Fruit fly (Drosophila melanogaster) whole organism, wandering third instar larva: ENCODE results near the gene CG12105.
A peak's percentile ranks its signal among the peaks of the same experiment; 100 is the strongest.

ENCODE experiments used
- Abd-B ChIP-seq: fragments of >200 bp; optimal IDR thresholded peaks from 2 replicates; lab custom pipeline; 2017; ENCODE audit warnings: missing biosample characterization, missing genetic modification characterization
- CG32264 ChIP-seq: fragments of 200-800 bp; sonication (Bioruptor generic); optimal IDR thresholded peaks from 2 replicates; lab custom pipeline; 2016; ENCODE audit warnings: missing biosample characterization, missing genetic modification characterization
- CG9705 ChIP-seq: fragments of 200-800 bp; sonication (Bioruptor generic); optimal IDR thresholded peaks from 2 replicates; lab custom pipeline; 2018; ENCODE audit warnings: missing biosample characterization, mild to moderate bottlenecking, missing genetic modification characterization
- Dif ChIP-seq: fragments of 200-275, 200-300 bp; sonication (Bioruptor generic); optimal IDR thresholded peaks from 2 replicates; lab custom pipeline; 2018; ENCODE audit warnings: missing biosample characterization, missing genetic modification characterization; ENCODE audit not compliant: partially characterized antibody
- GATAd ChIP-seq: sonication (Bioruptor generic); optimal IDR thresholded peaks from 2 replicates; lab custom pipeline; 2016; ENCODE audit warnings: missing biosample characterization, missing genetic modification characterization
- HLH106 ChIP-seq: fragments of 200-800 bp; optimal IDR thresholded peaks from 3 replicates; lab custom pipeline; 2019; ENCODE audit warnings: missing biosample characterization, mild to moderate bottlenecking, missing genetic modification characterization, moderate library complexity
- Hnf4 ChIP-seq: fragments of 200-800 bp; sonication (Bioruptor generic); optimal IDR thresholded peaks from 2 replicates; lab custom pipeline; 2016; ENCODE audit warnings: missing biosample characterization, mild to moderate bottlenecking, missing genetic modification characterization
- Hr78 ChIP-seq: fragments of >200 bp; optimal IDR thresholded peaks from 2 replicates; lab custom pipeline; 2017; ENCODE audit warnings: missing biosample characterization, missing genetic modification characterization
- Hr83 ChIP-seq: fragments of 200-300 bp; sonication (Bioruptor generic); optimal IDR thresholded peaks from 2 replicates; lab custom pipeline; 2016; ENCODE audit warnings: missing biosample characterization, mild to moderate bottlenecking, missing genetic modification characterization, moderate library complexity; ENCODE audit not compliant: poor library complexity, severe bottlenecking
- Jra ChIP-seq: sonication (Bioruptor generic); optimal IDR thresholded peaks from 2 replicates; lab custom pipeline; 2016; ENCODE audit warnings: missing biosample characterization, missing genetic modification characterization
- Mio ChIP-seq: sonication (Bioruptor generic); optimal IDR thresholded peaks from 2 replicates; lab custom pipeline; 2016; ENCODE audit warnings: missing biosample characterization, missing genetic modification characterization
- N ChIP-seq: fragments of >200 bp; optimal IDR thresholded peaks from 2 replicates; lab custom pipeline; 2018; ENCODE audit warnings: missing biosample characterization, missing external identifiers, missing genetic modification characterization
- OdsH ChIP-seq: fragments of 200-800 bp; sonication (Bioruptor generic); optimal IDR thresholded peaks from 2 replicates; lab custom pipeline; 2016; ENCODE audit warnings: missing biosample characterization, mild to moderate bottlenecking, missing genetic modification characterization
- Rel ChIP-seq, 2 experiments: fragments of 200-800 bp; sonication (Bioruptor generic) in 1 of 2; optimal IDR thresholded peaks; 2 replicates in 1 of 2; 3 replicates in 1 of 2; lab custom pipeline; 2016 to 2019; ENCODE audit warnings: mild to moderate bottlenecking in 2 of 2, missing biosample characterization in 2 of 2, missing genetic modification characterization in 2 of 2, moderate library complexity in 1 of 2
- Sp1 ChIP-seq: fragments of 200-800 bp; sonication (Bioruptor generic); optimal IDR thresholded peaks from 3 replicates; lab custom pipeline; 2019; ENCODE audit warnings: missing biosample characterization, mild to moderate bottlenecking, missing genetic modification characterization, moderate library complexity
- Vsx2 ChIP-seq: fragments of 200-300, 225-300 bp; sonication (Bioruptor generic); optimal IDR thresholded peaks from 2 replicates; lab custom pipeline; 2018; ENCODE audit warnings: missing biosample characterization, missing genetic modification characterization; ENCODE audit not compliant: partially characterized antibody
- br ChIP-seq: fragments of 200-800 bp; sonication (Bioruptor generic); optimal IDR thresholded peaks from 2 replicates; lab custom pipeline; 2016; ENCODE audit warnings: missing biosample characterization, missing genetic modification characterization
- brk ChIP-seq: fragments of 200-800 bp; sonication (Bioruptor generic); optimal IDR thresholded peaks from 2 replicates; lab custom pipeline; 2016; ENCODE audit warnings: missing biosample characterization, mild to moderate bottlenecking, missing genetic modification characterization
- dl ChIP-seq, 2 experiments: fragments of 175-275, 200-275 bp in 1 of 2; fragments of 200-275 bp in 1 of 2; sonication (Bioruptor generic); optimal IDR thresholded peaks; lab custom pipeline; 2018; ENCODE audit warnings: mild to moderate bottlenecking in 2 of 2, missing biosample characterization in 2 of 2, missing genetic modification characterization in 2 of 2, moderate library complexity in 2 of 2; ENCODE audit not compliant: partially characterized antibody in 2 of 2, insufficient read depth in 1 of 2
- dmrt93B ChIP-seq: fragments of 200-800 bp; sonication (Bioruptor generic); optimal IDR thresholded peaks from 2 replicates; lab custom pipeline; 2018; ENCODE audit warnings: missing biosample characterization, mild to moderate bottlenecking, missing genetic modification characterization
- dsf ChIP-seq: sonication (Bioruptor generic); optimal IDR thresholded peaks from 2 replicates; lab custom pipeline; 2016; ENCODE audit warnings: missing biosample characterization, missing genetic modification characterization, borderline replicate concordance
- ey ChIP-seq: fragments of 200-800 bp; sonication (Bioruptor generic); optimal IDR thresholded peaks from 2 replicates; lab custom pipeline; 2016; ENCODE audit warnings: missing biosample characterization, missing genetic modification characterization
- foxo ChIP-seq, 2 experiments: fragments of 200-800 bp; sonication (Bioruptor generic); optimal IDR thresholded peaks; 2 replicates in 1 of 2; 3 replicates in 1 of 2; lab custom pipeline; 2016 to 2017; ENCODE audit warnings: missing biosample characterization in 2 of 2, missing genetic modification characterization in 2 of 2
- fru ChIP-seq: fragments of 200-800 bp; sonication (Bioruptor generic); optimal IDR thresholded peaks from 3 replicates; lab custom pipeline; 2016; ENCODE audit warnings: missing biosample characterization, mild to moderate bottlenecking, missing genetic modification characterization
- h ChIP-seq: fragments of 200-800 bp; sonication (Bioruptor generic); optimal IDR thresholded peaks from 3 replicates; lab custom pipeline; 2016; ENCODE audit warnings: missing biosample characterization, mild to moderate bottlenecking, missing genetic modification characterization
- jim ChIP-seq: fragments of 175-275, 200-325 bp; sonication (Bioruptor generic); optimal IDR thresholded peaks from 2 replicates; lab custom pipeline; 2016; ENCODE audit warnings: missing biosample characterization, mild to moderate bottlenecking, missing genetic modification characterization
- psq ChIP-seq: fragments of 200-800 bp; sonication (Bioruptor generic); optimal IDR thresholded peaks from 3 replicates; lab custom pipeline; 2017; ENCODE audit warnings: missing biosample characterization, mild to moderate bottlenecking, missing genetic modification characterization, moderate library complexity
- rgr ChIP-seq: fragments of 200-800 bp; sonication (Bioruptor generic); optimal IDR thresholded peaks from 3 replicates; lab custom pipeline; 2016; ENCODE audit warnings: missing biosample characterization, mild to moderate bottlenecking, missing genetic modification characterization
- sage ChIP-seq: fragments of 200-800 bp; sonication (Bioruptor generic); optimal IDR thresholded peaks from 2 replicates; lab custom pipeline; 2016; ENCODE audit warnings: missing biosample characterization, mild to moderate bottlenecking, missing genetic modification characterization
- sv ChIP-seq: fragments of 200-800 bp; sonication (Bioruptor generic); optimal IDR thresholded peaks from 3 replicates; lab custom pipeline; 2016; ENCODE audit warnings: missing biosample characterization, missing genetic modification characterization
- tai ChIP-seq: sonication (Bioruptor generic); optimal IDR thresholded peaks from 2 replicates; lab custom pipeline; 2016; ENCODE audit warnings: missing biosample characterization, missing genetic modification characterization
- usp ChIP-seq: fragments of >200 bp; optimal IDR thresholded peaks from 2 replicates; lab custom pipeline; 2017; ENCODE audit warnings: missing biosample characterization, missing genetic modification characterization
- woc ChIP-seq: sonication (Bioruptor generic); optimal IDR thresholded peaks from 2 replicates; lab custom pipeline; 2016; ENCODE audit warnings: missing biosample characterization, mild to moderate bottlenecking, missing genetic modification characterization

CG12105 gene

DNA sequence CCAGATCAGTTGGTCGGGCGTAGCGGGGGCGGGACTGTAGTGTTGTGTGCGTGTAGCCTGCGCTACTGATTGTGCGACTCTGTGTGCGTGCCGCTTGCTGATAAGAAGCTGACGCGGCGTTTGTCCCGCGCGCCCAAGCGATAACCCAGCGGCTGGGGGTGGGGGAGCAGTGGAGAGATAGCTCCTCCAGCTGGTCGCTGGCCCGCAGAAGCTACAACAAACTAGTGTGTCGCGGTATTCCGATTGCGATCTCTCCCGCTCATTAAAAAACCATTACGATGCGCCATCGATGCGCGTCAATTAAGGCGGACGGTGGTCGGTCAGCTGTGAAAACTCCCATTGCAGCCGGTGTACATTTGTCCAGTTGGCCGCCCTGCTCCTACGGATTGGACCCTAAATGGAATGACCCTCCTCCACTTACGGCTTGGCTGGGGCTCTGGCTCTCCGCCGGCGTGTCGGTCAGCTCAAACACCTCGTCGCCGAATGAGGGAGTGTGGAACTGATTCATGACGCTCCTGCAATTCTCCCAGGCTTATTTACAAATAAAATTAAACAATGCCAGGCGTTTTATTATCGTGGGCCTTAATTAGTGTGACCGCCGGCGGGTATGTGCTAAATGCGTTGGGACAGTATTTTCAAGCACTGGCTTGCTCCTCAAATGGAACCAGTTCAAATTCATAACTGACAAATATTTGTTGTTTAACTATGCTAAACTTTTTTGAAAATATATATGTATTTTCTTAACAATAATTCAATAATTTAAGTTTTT, 13.4 kb downstream of the CG12105 start, which contains the start of gene CG12104:
Gene CG12104, minus strand, starts transcription at position 611 of the 769 bp plus-strand sequence.
- TF ChIP-seq usp (GFP tag; lab: Kevin White, UChicago) (no peak), h (GFP tag; lab: Kevin White, UChicago) (peak; percentile 22), Rel (GFP tag; optimal IDR thresholded peaks at IDR 0.05; lab: Kevin White, UChicago) (no peak), Rel (tag; optimal IDR thresholded peaks at IDR 0.05; lab: Kevin White, UChicago) (peak; percentile 1), foxo (GFP tag; optimal IDR thresholded peaks at IDR 0.05; lab: Kevin White, UChicago) (peak in 1 of 2 experiments; percentile 11), GATAd (GFP tag; lab: Kevin White, UChicago) (no peak), brk (GFP tag; lab: Kevin White, UChicago) (no peak)

DNA sequence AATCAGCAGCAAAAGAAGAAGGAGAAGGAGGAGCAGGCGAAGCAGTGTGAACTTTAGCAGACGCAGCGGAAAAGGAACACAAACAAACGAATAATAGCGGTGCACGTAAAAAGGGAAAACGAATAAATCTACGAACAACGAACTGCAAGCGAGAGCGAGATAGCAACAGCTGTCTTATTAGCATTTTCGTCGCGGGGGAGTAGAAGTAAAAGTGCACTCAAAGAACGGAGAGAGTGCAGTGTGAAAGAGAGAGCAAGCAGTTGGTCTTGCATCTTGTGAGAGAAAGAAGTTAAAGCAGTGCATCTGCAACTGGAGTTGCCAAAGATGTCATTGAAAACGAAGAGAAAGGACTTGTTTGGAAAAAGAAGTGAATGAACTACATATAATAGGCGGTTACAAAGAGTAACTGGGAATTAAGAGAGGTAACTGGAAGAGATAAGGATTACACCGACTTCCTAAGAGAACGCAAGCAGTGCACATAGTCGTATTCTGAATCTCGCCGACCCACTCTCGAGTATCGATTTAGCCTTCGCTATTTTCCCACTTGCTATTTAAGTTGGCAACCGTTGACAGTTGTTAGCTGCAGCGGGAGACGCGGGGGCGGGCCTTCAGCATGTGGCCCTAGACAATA, 22.7 kb downstream of the CG12105 start:
- TF ChIP-seq Vsx2 (GFP tag; lab: Kevin White, UChicago) (peak; percentile 59), psq (peak; percentile 80), tai (no peak), Dif (GFP tag; lab: Kevin White, UChicago) (peak; percentile 24), HLH106 (tag; lab: Kevin White, UChicago) (no peak)

DNA sequence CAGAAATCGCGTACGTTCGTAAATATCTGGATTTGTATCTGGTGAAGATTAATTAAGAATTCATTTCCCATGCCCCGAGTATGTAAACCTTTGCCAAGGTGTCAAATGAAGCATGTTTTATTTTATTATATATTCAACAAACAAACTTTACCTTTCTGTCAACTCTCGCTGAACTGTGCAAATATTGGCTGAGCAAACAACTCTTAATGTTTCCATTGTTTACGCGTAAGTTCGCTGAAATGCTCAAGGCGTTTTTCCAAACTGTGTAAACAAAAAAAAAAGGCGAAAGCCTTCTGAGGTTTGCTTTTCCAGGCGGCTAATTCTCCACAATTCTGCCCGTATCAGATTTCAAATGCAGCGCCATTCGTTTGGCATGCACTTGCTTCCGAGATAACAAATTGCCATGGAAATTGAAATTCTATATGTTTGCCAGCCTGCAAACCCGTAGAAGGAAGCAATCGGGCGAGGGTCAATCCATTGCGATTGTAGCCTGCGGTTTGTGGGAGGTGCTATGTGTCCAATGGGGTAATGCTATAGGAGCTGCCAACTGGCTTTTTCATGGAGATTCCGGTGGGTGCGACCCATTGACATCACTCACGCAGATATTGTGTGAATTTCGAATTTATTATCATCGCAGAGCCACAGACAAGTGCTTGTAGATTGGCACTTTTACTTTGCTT, 23.8 kb downstream of the CG12105 start:
- TF ChIP-seq fru (GFP tag; lab: Kevin White, UChicago): peak; percentile 97
- TF ChIP-seq Vsx2 (GFP tag; lab: Kevin White, UChicago): no peak
- no peak for TF ChIP-seq N (GFP tag; lab: Kevin White, UChicago)
- TF ChIP-seq dsf (GFP tag; lab: Kevin White, UChicago): peak; percentile 97
- peak; percentile 97 for TF ChIP-seq Sp1 (GFP tag; lab: Kevin White, UChicago)
- peak; percentile 91 for TF ChIP-seq ey (GFP tag; lab: Kevin White, UChicago)
- TF ChIP-seq brk (GFP tag; lab: Kevin White, UChicago): no peak
- peak; percentile 82 for TF ChIP-seq Rel (GFP tag; optimal IDR thresholded peaks at IDR 0.05; lab: Kevin White, UChicago)
- TF ChIP-seq Rel (tag; optimal IDR thresholded peaks at IDR 0.05; lab: Kevin White, UChicago): peak; percentile 84
- no peak for TF ChIP-seq usp (GFP tag; lab: Kevin White, UChicago)
- TF ChIP-seq OdsH: peak; percentile 99
- peak; percentile 93 for TF ChIP-seq Mio (GFP tag; lab: Kevin White, UChicago)
- TF ChIP-seq CG9705 (GFP tag; lab: Kevin White, UChicago): peak; percentile 95
- TF ChIP-seq Hr83 (GFP tag; lab: Kevin White, UChicago): peak; percentile 100
- TF ChIP-seq Abd-B: no peak
- peak; percentile 99 for TF ChIP-seq rgr (GFP tag; lab: Kevin White, UChicago)
- no peak for TF ChIP-seq Hr78
- TF ChIP-seq jim: peak; percentile 98
- peak; percentile 90 to 97 for TF ChIP-seq foxo (GFP tag; optimal IDR thresholded peaks at IDR 0.05; lab: Kevin White, UChicago)
- TF ChIP-seq Hnf4 (GFP tag; lab: Kevin White, UChicago): peak; percentile 99
- TF ChIP-seq sv (GFP tag; lab: Kevin White, UChicago): peak; percentile 60
- peak; percentile 92 for TF ChIP-seq dmrt93B (GFP tag; lab: Kevin White, UChicago)
- TF ChIP-seq br (GFP tag; lab: Kevin White, UChicago): peak; percentile 98
- TF ChIP-seq CG32264: peak; percentile 97
- peak; percentile 98 for TF ChIP-seq Jra (GFP tag; lab: Kevin White, UChicago)
- peak; percentile 89 for TF ChIP-seq HLH106 (tag; lab: Kevin White, UChicago)
- no peak for TF ChIP-seq dl (GFP tag; optimal IDR thresholded peaks at IDR 0.05; lab: Kevin White, UChicago; ENCODE audit: insufficient read depth in 1 of 2, partially characterized antibody in 2 of 2)
- peak; percentile 95 for TF ChIP-seq psq
- TF ChIP-seq sage (GFP tag; lab: Kevin White, UChicago): peak; percentile 96
- peak; percentile 99 for TF ChIP-seq h (GFP tag; lab: Kevin White, UChicago)
- TF ChIP-seq woc: peak; percentile 86
- TF ChIP-seq GATAd (GFP tag; lab: Kevin White, UChicago): peak; percentile 94
